Fruit fly (Drosophila melanogaster) whole organism, embryonic: ENCODE measurements around the gene LManV.

Experiments
- Adf1 ChIP-seq: fragments of 200-800 bp; sonication (Bioruptor generic); IDR thresholded peaks from 2 replicates; pipeline ENCODE4 v1.3.6; 2022; ENCODE audit warnings: missing biosample characterization, missing genetic modification characterization
- Asciz ChIP-seq: fragments of 200-800 bp; sonication (Bioruptor generic); optimal IDR thresholded peaks from 2 replicates; lab custom pipeline; 2017; ENCODE audit warnings: missing biosample characterization, mild to moderate bottlenecking, missing genetic modification characterization, missing genetic modification reagents
- B-H1 ChIP-seq: fragments of 200-800 bp; sonication (Bioruptor generic); IDR thresholded peaks from 3 replicates; pipeline ENCODE4 v1.3.6; 2022; ENCODE audit warnings: missing biosample characterization, missing genetic modification characterization
- CG1024 ChIP-seq: fragments of 200-800 bp; sonication (Bioruptor generic); IDR thresholded peaks from 2 replicates; pipeline ENCODE4 v1.3.6; 2022; ENCODE audit warnings: missing biosample characterization, missing genetic modification characterization
- CG12104 ChIP-seq: fragments of 200-800 bp; sonication (Bioruptor generic); optimal IDR thresholded peaks from 3 replicates; lab custom pipeline; 2016; ENCODE audit warnings: missing biosample characterization, missing genetic modification characterization
- CG12391 ChIP-seq: fragments of 200-800 bp; sonication (Bioruptor generic); optimal IDR thresholded peaks from 3 replicates; lab custom pipeline; 2018; ENCODE audit warnings: missing biosample characterization, mild to moderate bottlenecking, missing genetic modification characterization, moderate library complexity
- CG15073 ChIP-seq: fragments of 200-800 bp; sonication (Bioruptor generic); optimal IDR thresholded peaks from 2 replicates; lab custom pipeline; 2016; ENCODE audit warnings: missing biosample characterization, missing genetic modification characterization
- CG18476 ChIP-seq: fragments of 200-800 bp; sonication (Bioruptor generic); optimal IDR thresholded peaks from 2 replicates; lab custom pipeline; 2016; ENCODE audit warnings: missing biosample characterization, mild to moderate bottlenecking, missing genetic modification characterization
- CG18599 ChIP-seq: fragments of 200-800 bp; sonication (Bioruptor generic); optimal IDR thresholded peaks from 3 replicates; lab custom pipeline; 2017; ENCODE audit warnings: missing biosample characterization, missing genetic modification characterization, mild to moderate bottlenecking, moderate library complexity, missing genetic modification reagents
- CG18764 ChIP-seq: fragments of 200-800 bp; sonication (Bioruptor generic); optimal IDR thresholded peaks from 3 replicates; lab custom pipeline; 2016; ENCODE audit warnings: missing biosample characterization, missing genetic modification characterization
- CG30403 ChIP-seq: fragments of 200-800 bp; sonication (Bioruptor generic); optimal IDR thresholded peaks from 3 replicates; lab custom pipeline; 2016; ENCODE audit warnings: missing biosample characterization, missing genetic modification characterization
- CG31388 ChIP-seq: fragments of 200-800 bp; sonication (Bioruptor generic); optimal IDR thresholded peaks from 2 replicates; lab custom pipeline; 2016; ENCODE audit warnings: missing biosample characterization, missing genetic modification characterization
- CG3407 ChIP-seq: fragments of 200-800 bp; sonication (Bioruptor generic); optimal IDR thresholded peaks from 2 replicates; lab custom pipeline; 2018; ENCODE audit warnings: missing biosample characterization, mild to moderate bottlenecking, missing genetic modification characterization
- CG34422 ChIP-seq: fragments of 200-800 bp; sonication (Bioruptor generic); IDR thresholded peaks from 3 replicates; pipeline ENCODE4 v1.3.6; 2022; ENCODE audit warnings: missing biosample characterization, missing genetic modification characterization
- CG3995 ChIP-seq: fragments of 200-800 bp; sonication (Bioruptor generic); optimal IDR thresholded peaks from 3 replicates; lab custom pipeline; 2016; ENCODE audit warnings: missing biosample characterization, missing genetic modification characterization
- CG6272 ChIP-seq: fragments of 200-800 bp; sonication (Bioruptor generic); IDR thresholded peaks from 2 replicates; pipeline ENCODE4 v1.3.6; 2022; ENCODE audit warnings: missing biosample characterization, missing genetic modification characterization
- CkIIα-i1 ChIP-seq: fragments of 200-800 bp; sonication (Bioruptor generic); IDR thresholded peaks from 2 replicates; pipeline ENCODE4 v1.3.6; 2022; ENCODE audit warnings: missing biosample characterization, missing genetic modification characterization
- D ChIP-seq, 2 experiments: fragments of 200-800 bp in 1 of 2; fragments of >200 bp in 1 of 2; sonication (Bioruptor generic) in 1 of 2; optimal IDR thresholded peaks; 2 replicates in 1 of 2; 3 replicates in 1 of 2; lab custom pipeline; 2017; ENCODE audit warnings: mild to moderate bottlenecking in 1 of 2, missing biosample characterization in 1 of 2, missing genetic modification characterization in 1 of 2, missing genetic modification reagents in 1 of 2
- Dad ChIP-seq: fragments of 200-800 bp; sonication (Bioruptor generic); optimal IDR thresholded peaks from 3 replicates; lab custom pipeline; 2016; ENCODE audit warnings: missing biosample characterization, missing genetic modification characterization
- Dref ChIP-seq: fragments of 200-800 bp; sonication (Bioruptor generic); IDR thresholded peaks from 2 replicates; pipeline ENCODE4 v1.3.6; 2022; ENCODE audit warnings: missing biosample characterization, missing genetic modification characterization
- GATAe ChIP-seq: fragments of 200-800 bp; sonication (Bioruptor generic); conservative IDR thresholded peaks from 2 replicates; pipeline ENCODE4 v1.3.6; 2022; ENCODE audit warnings: missing biosample characterization, missing genetic modification characterization
- Gug ChIP-seq: fragments of 200-800 bp; sonication (Bioruptor generic); IDR thresholded peaks from 4 replicates; pipeline ENCODE4 v1.3.6; 2022; ENCODE audit warnings: missing biosample characterization, missing genetic modification characterization
- Kr ChIP-seq: fragments of 200-800 bp; sonication (Bioruptor generic); optimal IDR thresholded peaks from 2 replicates; lab custom pipeline; 2017; ENCODE audit warnings: missing biosample characterization, mild to moderate bottlenecking, missing genetic modification characterization
- MTF-1 ChIP-seq: fragments of 200-800 bp; sonication (Bioruptor generic); optimal IDR thresholded peaks from 2 replicates; lab custom pipeline; 2018; ENCODE audit warnings: missing biosample characterization, mild to moderate bottlenecking, missing genetic modification characterization, borderline replicate concordance
- Med ChIP-seq: fragments of 200-800 bp; sonication (Bioruptor generic); peaks from one replicate; lab custom pipeline; 2016; ENCODE audit warnings: missing biosample characterization, missing genetic modification characterization, mild to moderate bottlenecking, inconsistent platforms, moderate library complexity
- Oaz ChIP-seq: fragments of 200-800 bp; sonication (Bioruptor generic); IDR thresholded peaks from 2 replicates; pipeline ENCODE4 v1.3.6; 2022; ENCODE audit warnings: missing biosample characterization, missing genetic modification characterization
- Optix ChIP-seq: fragments of 200-800 bp; sonication (Bioruptor generic); IDR thresholded peaks from 3 replicates; pipeline ENCODE4 v1.3.6; 2022; ENCODE audit warnings: missing biosample characterization, missing genetic modification characterization
- Ravus ChIP-seq: fragments of 200-800 bp; sonication (Bioruptor generic); IDR thresholded peaks from 2 replicates; pipeline ENCODE4 v1.3.6; 2022; ENCODE audit warnings: missing biosample characterization, missing genetic modification characterization
- Usf ChIP-seq: fragments of 200-800 bp; sonication (Bioruptor generic); optimal IDR thresholded peaks from 2 replicates; lab custom pipeline; 2017; ENCODE audit warnings: missing genotype, missing biosample characterization, missing genetic modification characterization
- Xrp1 ChIP-seq: fragments of 200-800 bp; sonication (Bioruptor generic); IDR thresholded peaks from 2 replicates; pipeline ENCODE4 v1.3.6; 2022; ENCODE audit warnings: missing biosample characterization, missing genetic modification characterization
- ab ChIP-seq: fragments of 200-800 bp; sonication (Bioruptor generic); optimal IDR thresholded peaks from 2 replicates; lab custom pipeline; 2016; ENCODE audit warnings: missing biosample characterization, missing genetic modification characterization
- ara ChIP-seq: fragments of 200-800 bp; sonication (Bioruptor generic); IDR thresholded peaks from 2 replicates; pipeline ENCODE4 v1.3.6; 2022; ENCODE audit warnings: missing biosample characterization, missing genetic modification characterization
- bab2 ChIP-seq: fragments of 200-800 bp; sonication (Bioruptor generic); optimal IDR thresholded peaks from 2 replicates; lab custom pipeline; 2016; ENCODE audit warnings: missing biosample characterization, missing genetic modification characterization
- br ChIP-seq: fragments of >200 bp; optimal IDR thresholded peaks from 2 replicates; lab custom pipeline; 2017
- btn ChIP-seq: fragments of 200-800 bp; sonication (Bioruptor generic); optimal IDR thresholded peaks from 2 replicates; lab custom pipeline; 2016; ENCODE audit warnings: missing biosample characterization, missing genetic modification characterization
- caup ChIP-seq: fragments of 200-800 bp; sonication (Bioruptor generic); optimal IDR thresholded peaks from 3 replicates; lab custom pipeline; 2017; ENCODE audit warnings: missing biosample characterization, mild to moderate bottlenecking, missing genetic modification characterization, moderate library complexity; ENCODE audit not compliant: severe bottlenecking
- da ChIP-seq: fragments of 200-800 bp; sonication (Bioruptor generic); optimal IDR thresholded peaks from 2 replicates; lab custom pipeline; 2016; ENCODE audit warnings: missing biosample characterization, missing genetic modification characterization
- dan ChIP-seq: fragments of 200-800 bp; sonication (Bioruptor generic); IDR thresholded peaks from 2 replicates; pipeline ENCODE4 v1.3.6; 2022; ENCODE audit warnings: missing biosample characterization, missing genetic modification characterization
- esg ChIP-seq: fragments of 200-800 bp; sonication (Bioruptor generic); conservative IDR thresholded peaks from 2 replicates; pipeline ENCODE4 v1.3.6; 2022; ENCODE audit warnings: missing biosample characterization, missing genetic modification characterization
- h ChIP-seq: fragments of >200 bp; optimal IDR thresholded peaks from 2 replicates; lab custom pipeline; 2017
- ham ChIP-seq: fragments of 200-800 bp; sonication (Bioruptor generic); IDR thresholded peaks from 2 replicates; pipeline ENCODE4 v1.3.6; 2022; ENCODE audit warnings: missing biosample characterization, missing genetic modification characterization
- hkb ChIP-seq, 2 experiments: fragments of 200-800 bp in 1 of 2; fragments of >200 bp in 1 of 2; sonication (Bioruptor generic) in 1 of 2; IDR thresholded peaks in 1 of 2; optimal IDR thresholded peaks in 1 of 2; 2 replicates each; pipeline versions ENCODE4 v1.3.6 to Lab custom; 2017 to 2022; ENCODE audit warnings: missing biosample characterization in 1 of 2, missing genetic modification characterization in 1 of 2
- ind ChIP-seq: fragments of 200-800 bp; sonication (Bioruptor generic); optimal IDR thresholded peaks from 3 replicates; lab custom pipeline; 2016; ENCODE audit warnings: missing biosample characterization, missing genetic modification characterization
- mld ChIP-seq: fragments of 200-800 bp; sonication (Bioruptor generic); IDR thresholded peaks from 3 replicates; pipeline ENCODE4 v1.3.6; 2022; ENCODE audit warnings: missing biosample characterization, missing genetic modification characterization; ENCODE audit not compliant: partially characterized antibody
- org-1 ChIP-seq: fragments of 200-800 bp; sonication (Bioruptor generic); optimal IDR thresholded peaks from 2 replicates; lab custom pipeline; 2017; ENCODE audit warnings: missing biosample characterization, missing genetic modification characterization
- pita ChIP-seq: fragments of 200-800 bp; sonication (Bioruptor generic); optimal IDR thresholded peaks from 2 replicates; lab custom pipeline; 2017; ENCODE audit warnings: missing biosample characterization, mild to moderate bottlenecking, missing genetic modification characterization
- pnt ChIP-seq: fragments of 200-800 bp; sonication (Bioruptor generic); optimal IDR thresholded peaks from 3 replicates; lab custom pipeline; 2016; ENCODE audit warnings: missing biosample characterization, missing genetic modification characterization
- pum ChIP-seq: fragments of 200-800 bp; sonication (Bioruptor generic); optimal IDR thresholded peaks from 2 replicates; lab custom pipeline; 2016; ENCODE audit warnings: missing biosample characterization, missing genetic modification characterization
- sc ChIP-seq, 3 experiments: fragments of >200 bp in 2 of 3; fragments of 200-800 bp in 1 of 3; sonication (Bioruptor generic) in 1 of 3; optimal IDR thresholded peaks; 2 replicates in 2 of 3; 3 replicates in 1 of 3; lab custom pipeline; 2017; ENCODE audit warnings: mild to moderate bottlenecking in 1 of 3, missing biosample characterization in 1 of 3, missing genetic modification characterization in 1 of 3, missing genetic modification reagents in 1 of 3
- sug ChIP-seq: fragments of 200-800 bp; optimal IDR thresholded peaks from 2 replicates; lab custom pipeline; 2019; ENCODE audit warnings: missing biosample characterization, mild to moderate bottlenecking, missing genetic modification characterization, moderate library complexity
- twi ChIP-seq: fragments of 200-800 bp; optimal IDR thresholded peaks from 2 replicates; lab custom pipeline; 2019; ENCODE audit warnings: missing biosample characterization, mild to moderate bottlenecking, missing genetic modification characterization, moderate library complexity

LManV gene

dm6 chr2L:8738253-8738665 lies 37.8 kb downstream of the LManV start (continued):
- TF ChIP-seq Med (GFP tag; lab: Kevin White, UChicago): peak; percentile 47
- no peak for TF ChIP-seq ham (GFP tag; lab: Robert Waterston, UW)
- no peak for TF ChIP-seq CG12104 (GFP tag; lab: Kevin White, UChicago)
- peak; percentile 72 for TF ChIP-seq caup (GFP tag; lab: Kevin White, UChicago)
- peak; percentile 83 for TF ChIP-seq sug (tag; lab: Kevin White, UChicago)
- no peak for TF ChIP-seq twi (tag; lab: Kevin White, UChicago)
- TF ChIP-seq CG15073 (GFP tag; lab: Kevin White, UChicago): no peak
- no peak for TF ChIP-seq CG1024 (GFP tag; lab: Robert Waterston, UW)
- TF ChIP-seq sc (optimal IDR thresholded peaks at IDR 0.05; lab: Kevin White, UChicago): no peak
- TF ChIP-seq sc (GFP tag; optimal IDR thresholded peaks at IDR 0.05; lab: Kevin White, UChicago): no peak
- TF ChIP-seq pita (GFP tag; lab: Kevin White, UChicago): no peak
- peak; percentile 51; the same call in 1 of the 2 replicates for TF ChIP-seq Adf1
- no peak for TF ChIP-seq CkIIα-i1 (GFP tag; lab: Robert Waterston, UW)
- no peak for TF ChIP-seq dan (GFP tag; lab: Robert Waterston, UW)
- no peak for TF ChIP-seq D (optimal IDR thresholded peaks at IDR 0.05; lab: Kevin White, UChicago)
- no peak for TF ChIP-seq D (GFP tag; optimal IDR thresholded peaks at IDR 0.05; lab: Kevin White, UChicago)
- peak; percentile 14 for TF ChIP-seq bab2 (GFP tag; lab: Kevin White, UChicago)
- TF ChIP-seq Optix (GFP tag; lab: Robert Waterston, UW): no peak
- peak; percentile 79 for TF ChIP-seq CG18599
- TF ChIP-seq GATAe: peak; percentile 91
- peak; percentile 39 for TF ChIP-seq ind
- TF ChIP-seq Xrp1 (GFP tag; lab: Robert Waterston, UW): peak; percentile 48; the same call in 1 of the 2 replicates
- TF ChIP-seq B-H1 (GFP tag; lab: Robert Waterston, UW): peak; percentile 12; the same call in 1 of the 3 replicates
- TF ChIP-seq da: no peak
- TF ChIP-seq CG3995 (GFP tag; lab: Kevin White, UChicago): peak; percentile 6
- peak; percentile 28 for TF ChIP-seq org-1 (GFP tag; lab: Kevin White, UChicago)
- TF ChIP-seq mld (GFP tag; lab: Robert Waterston, UW): no peak
- no peak for TF ChIP-seq hkb (optimal IDR thresholded peaks at IDR 0.05; lab: Kevin White, UChicago)
- TF ChIP-seq hkb (GFP tag; IDR thresholded peaks at IDR 0.05; lab: Robert Waterston, UW): peak; percentile 26; the same call in 1 of the 2 replicates
- TF ChIP-seq Dref (GFP tag; lab: Robert Waterston, UW): no peak
- no peak for TF ChIP-seq br (lab: Kevin White, UChicago)
- no peak for TF ChIP-seq esg
- TF ChIP-seq CG18764: no peak
- TF ChIP-seq CG6272 (GFP tag; lab: Robert Waterston, UW): no peak
- no peak for TF ChIP-seq Dad (GFP tag; lab: Kevin White, UChicago)
- no peak for TF ChIP-seq CG18476 (GFP tag; lab: Kevin White, UChicago)
- peak; percentile 47 for TF ChIP-seq CG12391
- peak; percentile 38 for TF ChIP-seq CG30403 (GFP tag; lab: Kevin White, UChicago)
- TF ChIP-seq Kr: no peak
- no peak for TF ChIP-seq ab
- TF ChIP-seq btn: no peak
- peak; percentile 61; the same call in 1 of the 3 replicates for TF ChIP-seq CG34422 (GFP tag; lab: Robert Waterston, UW)
- TF ChIP-seq MTF-1 (GFP tag; lab: Kevin White, UChicago): no peak
- TF ChIP-seq Gug (GFP tag; lab: Robert Waterston, UW): 0 out of 4 replicates have a peak, but pooled peaks have one; percentile 11
- no peak for TF ChIP-seq CG31388 (GFP tag; lab: Kevin White, UChicago)
- TF ChIP-seq Ravus (GFP tag; lab: Robert Waterston, UW): no peak
- TF ChIP-seq Oaz (GFP tag; lab: Robert Waterston, UW): no peak
- TF ChIP-seq Asciz: peak; percentile 30
- TF ChIP-seq CG3407 (GFP tag; lab: Kevin White, UChicago): no peak
- TF ChIP-seq pnt (GFP tag; lab: Kevin White, UChicago): no peak
- TF ChIP-seq pum (GFP tag; lab: Kevin White, UChicago): no peak
- TF ChIP-seq h (lab: Kevin White, UChicago): no peak
- TF ChIP-seq ara (GFP tag; lab: Robert Waterston, UW): peak; percentile 66
- no peak for TF ChIP-seq Usf (GFP tag; lab: Kevin White, UChicago)
